Worm (Caenorhabditis elegans): ENCODE results near the gene cnc-5.

The cnc-5 gene

DNA sequence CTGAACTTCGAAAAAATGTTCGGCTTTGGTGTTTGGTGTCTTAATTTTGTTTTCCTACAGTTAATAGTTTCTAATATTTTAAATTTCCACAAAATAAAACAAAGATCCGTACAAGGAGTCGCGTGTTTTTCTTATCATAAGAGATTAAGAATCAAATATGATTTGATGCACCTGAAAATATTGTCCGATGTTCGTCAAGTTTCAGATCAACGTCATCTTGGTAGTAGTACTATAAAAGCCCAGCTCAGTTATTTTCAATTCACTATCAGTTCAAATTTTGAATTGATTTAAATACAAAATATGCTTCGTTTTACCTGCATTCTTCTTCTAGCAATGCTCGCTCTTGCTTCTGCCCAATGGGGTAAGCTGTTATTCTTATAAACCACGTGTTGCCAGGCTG lies at the start of gene cnc-5:
Gene cnc-5, plus strand, starts transcription at position 301 of the 400 bp plus-strand sequence.
- TF ChIP-seq ahr-1 (tag; optimal IDR thresholded peaks at IDR 0.05) = no peak
- no peak for TF ChIP-seq zip-5 (tag; optimal IDR thresholded peaks at IDR 0.05)
- no peak for TF ChIP-seq unc-55 (GFP tag; optimal IDR thresholded peaks at IDR 0.05)
- no peak for TF ChIP-seq dve-1 (tag; optimal IDR thresholded peaks at IDR 0.05)
- TF ChIP-seq ttx-3 (tag; optimal IDR thresholded peaks at IDR 0.05) = no peak
- TF ChIP-seq tbx-2 (tag; optimal IDR thresholded peaks at IDR 0.05) = no peak
- no peak for TF ChIP-seq ceh-48 (tag; optimal IDR thresholded peaks at IDR 0.05)
- TF ChIP-seq ceh-14 (tag; optimal IDR thresholded peaks at IDR 0.05) = no peak

ce11 chrV:1408116-1408515 lies 37.1 kb upstream of the cnc-5 start:
- TF ChIP-seq Y22D7AL.16 (tag; optimal IDR thresholded peaks at IDR 0.05) (no peak), pag-3 (tag; optimal IDR thresholded peaks at IDR 0.05; ENCODE audit: borderline replicate concordance) (no peak)

DNA sequence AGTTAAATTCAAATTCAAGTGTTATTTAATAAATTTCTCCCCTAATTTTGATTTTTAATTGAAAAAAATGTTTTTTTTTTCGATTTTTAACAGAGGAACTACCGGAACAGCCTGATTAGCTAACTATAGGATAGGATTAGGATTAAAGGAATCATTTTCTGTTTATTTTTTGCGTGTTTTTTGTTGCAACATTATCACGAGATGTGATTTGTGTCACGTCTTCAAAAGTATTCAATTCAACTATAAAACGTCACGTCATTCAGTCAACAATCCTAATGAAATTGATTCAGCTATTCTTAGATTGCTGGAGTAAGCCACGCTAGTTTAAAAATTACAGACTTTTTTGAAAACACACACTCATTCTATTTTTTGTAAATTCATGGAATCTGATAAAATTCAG lies 34.5 kb upstream of the cnc-5 start:
- TF ChIP-seq eyg-1 (tag; optimal IDR thresholded peaks at IDR 0.05) (no peak), tbx-7 (tag; optimal IDR thresholded peaks at IDR 0.05) (no peak), ceh-9 (tag; optimal IDR thresholded peaks at IDR 0.05) (no peak), fkh-6 (tag; optimal IDR thresholded peaks at IDR 0.05) (no peak), lin-11 (tag; optimal IDR thresholded peaks at IDR 0.05) (no peak), ama-1 (optimal IDR thresholded peaks at IDR 0.05) (no peak), ahr-1 (tag; optimal IDR thresholded peaks at IDR 0.05) (no peak), tbx-2 (tag; optimal IDR thresholded peaks at IDR 0.05) (no peak), odd-2 (tag; optimal IDR thresholded peaks at IDR 0.05) (no peak), sox-4 (tag; optimal IDR thresholded peaks at IDR 0.05) (no peak), pqm-1 (tag; optimal IDR thresholded peaks at IDR 0.05) (no peak), che-1 (tag; optimal IDR thresholded peaks at IDR 0.05) (no peak), C08G9.2 (tag; optimal IDR thresholded peaks at IDR 0.05) (no peak)

DNA sequence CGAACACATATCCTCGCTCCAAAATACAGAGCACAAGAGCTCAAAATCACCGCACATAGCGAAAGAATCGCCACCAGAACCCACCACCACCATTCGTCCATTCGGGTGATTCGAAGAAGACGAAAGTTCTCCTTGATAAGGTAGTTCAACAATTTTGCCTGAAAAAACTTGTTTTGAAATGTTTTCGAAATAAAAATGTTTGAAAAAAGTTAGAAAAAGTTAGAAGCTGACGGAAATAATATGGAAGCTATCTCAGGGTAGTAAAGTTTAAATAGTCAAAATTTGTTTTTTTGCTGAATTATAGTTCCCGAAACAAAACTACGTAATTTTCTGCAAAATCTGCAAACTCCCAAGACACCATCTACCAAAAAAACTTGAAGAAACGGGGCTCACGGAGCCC lies 33.7 kb upstream of the cnc-5 start, which contains the start of gene snt-5:
Gene snt-5, minus strand, starts transcription at position 101 of the 400 bp plus-strand sequence.
- no peak for TF ChIP-seq odd-2 (tag; optimal IDR thresholded peaks at IDR 0.05)
- no peak for TF ChIP-seq ahr-1 (tag; optimal IDR thresholded peaks at IDR 0.05)
- no peak for TF ChIP-seq ceh-6 (GFP tag; optimal IDR thresholded peaks at IDR 0.05)
- TF ChIP-seq ceh-24 (tag; optimal IDR thresholded peaks at IDR 0.05) = no peak
- TF ChIP-seq C08G9.2 (tag; optimal IDR thresholded peaks at IDR 0.05) = no peak
- no peak for TF ChIP-seq lim-6 (tag; optimal IDR thresholded peaks at IDR 0.05)
- no peak for TF ChIP-seq gmeb-2 (tag; optimal IDR thresholded peaks at IDR 0.05)
- no peak for TF ChIP-seq unc-86 (tag; optimal IDR thresholded peaks at IDR 0.05)
- TF ChIP-seq pha-2 (tag; optimal IDR thresholded peaks at IDR 0.05) = no peak
- no peak for TF ChIP-seq pax-1 (tag; optimal IDR thresholded peaks at IDR 0.05)
- no peak for TF ChIP-seq sox-2 (GFP tag; IDR thresholded peaks at IDR 0.05)

ce11 chrV:1414615-1415433 lies 30.4 kb upstream of the cnc-5 start:
- TF ChIP-seq dmd-4 (tag; optimal IDR thresholded peaks at IDR 0.05; ENCODE audit: borderline replicate concordance) = no peak
- no peak for TF ChIP-seq dve-1 (tag; optimal IDR thresholded peaks at IDR 0.05)
- TF ChIP-seq fax-1 (tag; optimal IDR thresholded peaks at IDR 0.05) = no peak
- no peak for TF ChIP-seq elt-4 (tag; optimal IDR thresholded peaks at IDR 0.05)
- no peak for TF ChIP-seq pha-4 (tag; optimal IDR thresholded peaks at IDR 0.05)

DNA sequence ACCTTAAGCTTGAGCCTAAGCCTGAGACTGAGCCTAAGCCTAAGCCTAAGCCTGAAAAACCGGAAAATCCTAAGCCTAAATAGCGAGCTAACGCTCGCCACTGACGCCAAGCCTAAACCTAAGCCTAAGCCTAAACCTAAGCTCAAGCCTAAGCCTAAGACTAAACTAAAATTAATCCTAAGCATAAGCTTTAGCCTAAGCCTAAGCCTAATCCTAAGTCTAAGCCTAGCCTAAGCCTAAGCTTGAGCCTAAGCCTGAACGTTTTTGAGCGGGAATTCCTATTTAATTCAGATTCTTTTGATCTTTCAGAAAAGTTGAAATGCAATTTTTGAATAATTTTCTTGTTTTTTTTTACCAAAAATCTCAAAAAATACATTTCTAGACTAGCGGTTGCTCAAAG lies 29.0 kb upstream of the cnc-5 start:
- no peak for TF ChIP-seq pat-9 (tag; optimal IDR thresholded peaks at IDR 0.05)
- peak; percentile 62 for TF ChIP-seq dve-1 (tag; optimal IDR thresholded peaks at IDR 0.05)
- TF ChIP-seq ceh-18 (tag; optimal IDR thresholded peaks at IDR 0.05) = no peak
- no peak for TF ChIP-seq eyg-1 (tag; optimal IDR thresholded peaks at IDR 0.05)
